Fruit fly (Drosophila melanogaster) whole organism, prepupa: ENCODE measurements around the gene CG17801.

Experiments used
- CG10631 ChIP-seq: fragments of 200-800 bp; sonication (Bioruptor generic); optimal IDR thresholded peaks from 2 replicates; lab custom pipeline; 2016; ENCODE audit warnings: missing biosample characterization, missing genetic modification characterization
- CG10669 ChIP-seq: fragments of 200-800 bp; sonication (Bioruptor generic); optimal IDR thresholded peaks from 3 replicates; lab custom pipeline; 2018; ENCODE audit warnings: missing biosample characterization, mild to moderate bottlenecking, missing genetic modification characterization, moderate library complexity
- CG11762 ChIP-seq: fragments of 200-800 bp; sonication (Bioruptor generic); optimal IDR thresholded peaks from 3 replicates; lab custom pipeline; 2016; ENCODE audit warnings: missing biosample characterization, missing genetic modification characterization; ENCODE audit not compliant: insufficient read depth
- CG11902 ChIP-seq: fragments of 200-800 bp; sonication (Bioruptor generic); optimal IDR thresholded peaks from 3 replicates; lab custom pipeline; 2016; ENCODE audit warnings: missing biosample characterization, missing genetic modification characterization
- CG15336 ChIP-seq: fragments of 200-800 bp; sonication (Bioruptor generic); IDR thresholded peaks from 2 replicates; pipeline ENCODE4 v1.3.6; 2022; ENCODE audit warnings: missing biosample characterization, missing genetic modification characterization
- CG1621 ChIP-seq: fragments of 200-800 bp; sonication (Bioruptor generic); optimal IDR thresholded peaks from 3 replicates; lab custom pipeline; 2018; ENCODE audit warnings: missing biosample characterization, mild to moderate bottlenecking, missing genetic modification characterization
- CG16779 ChIP-seq: fragments of 200-800 bp; sonication (Bioruptor generic); optimal IDR thresholded peaks from 3 replicates; lab custom pipeline; 2017; ENCODE audit warnings: missing biosample characterization, mild to moderate bottlenecking, missing genetic modification characterization
- CG3032 ChIP-seq: fragments of 200-800 bp; optimal IDR thresholded peaks from 2 replicates; lab custom pipeline; 2019; ENCODE audit warnings: missing biosample characterization, mild to moderate bottlenecking, missing genetic modification characterization, moderate library complexity
- CG31627 ChIP-seq: fragments of 200-800 bp; sonication (Bioruptor generic); optimal IDR thresholded peaks from 3 replicates; lab custom pipeline; 2016; ENCODE audit warnings: missing biosample characterization, missing genetic modification characterization
- CG32006 ChIP-seq: fragments of 200-800 bp; sonication (Bioruptor generic); optimal IDR thresholded peaks from 3 replicates; lab custom pipeline; 2017; ENCODE audit warnings: missing biosample characterization, mild to moderate bottlenecking, missing genetic modification characterization
- CG34406 ChIP-seq: fragments of 200-800 bp; sonication (Bioruptor generic); optimal IDR thresholded peaks from 3 replicates; lab custom pipeline; 2016; ENCODE audit warnings: missing biosample characterization, missing genetic modification characterization
- CG3919 ChIP-seq: fragments of 200-800 bp; sonication (Bioruptor generic); optimal IDR thresholded peaks from 3 replicates; lab custom pipeline; 2016; ENCODE audit warnings: missing biosample characterization, missing genetic modification characterization
- CG4318 ChIP-seq: fragments of 200-800 bp; sonication (Bioruptor generic); optimal IDR thresholded peaks from 3 replicates; lab custom pipeline; 2017; ENCODE audit warnings: missing biosample characterization, mild to moderate bottlenecking, missing genetic modification characterization
- CG6276 ChIP-seq: fragments of 200-800 bp; sonication (Bioruptor generic); optimal IDR thresholded peaks from 2 replicates; lab custom pipeline; 2017; ENCODE audit warnings: missing biosample characterization, mild to moderate bottlenecking, missing genetic modification characterization
- CG6792 ChIP-seq: fragments of 200-800 bp; sonication (Bioruptor generic); optimal IDR thresholded peaks from 3 replicates; lab custom pipeline; 2016; ENCODE audit warnings: missing biosample characterization, missing genetic modification characterization
- CG6808 ChIP-seq: fragments of 200-800 bp; sonication (Bioruptor generic); optimal IDR thresholded peaks from 3 replicates; lab custom pipeline; 2017; ENCODE audit warnings: missing biosample characterization, missing genetic modification characterization, mild to moderate bottlenecking, moderate library complexity, missing genetic modification reagents
- CG6854 ChIP-seq: fragments of 200-800 bp; sonication (Bioruptor generic); optimal IDR thresholded peaks from 2 replicates; lab custom pipeline; 2017; ENCODE audit warnings: missing biosample characterization, mild to moderate bottlenecking, missing genetic modification characterization
- CG8119 ChIP-seq: fragments of 200-800 bp; sonication (Bioruptor generic); IDR thresholded peaks from 3 replicates; pipeline ENCODE4 v1.3.6; 2022; ENCODE audit warnings: missing biosample characterization, missing genetic modification characterization
- CG8632 ChIP-seq: fragments of 200-800 bp; sonication (Bioruptor generic); optimal IDR thresholded peaks from 3 replicates; lab custom pipeline; 2016; ENCODE audit warnings: missing biosample characterization, missing genetic modification characterization
- CG9139 ChIP-seq: fragments of 200-800 bp; sonication (Bioruptor generic); optimal IDR thresholded peaks from 3 replicates; lab custom pipeline; 2017; ENCODE audit warnings: missing biosample characterization, mild to moderate bottlenecking, missing genetic modification characterization
- Eip75B ChIP-seq: fragments of 200-800 bp; sonication (Bioruptor generic); optimal IDR thresholded peaks from 3 replicates; lab custom pipeline; 2016; ENCODE audit warnings: missing biosample characterization, missing genetic modification characterization
- Eip78C ChIP-seq: fragments of 200-800 bp; sonication (Bioruptor generic); peaks from one replicate; lab custom pipeline; 2016; ENCODE audit warnings: missing biosample characterization, missing genetic modification characterization
- Eip93F ChIP-seq: fragments of 200-800 bp; sonication (Bioruptor generic); optimal IDR thresholded peaks from 2 replicates; lab custom pipeline; 2016; ENCODE audit warnings: missing biosample characterization, mild to moderate bottlenecking, missing genetic modification characterization
- Ets96B ChIP-seq: fragments of 200-800 bp; optimal IDR thresholded peaks from 2 replicates; lab custom pipeline; 2019; ENCODE audit warnings: missing biosample characterization, mild to moderate bottlenecking, missing genetic modification characterization, moderate library complexity
- Gug ChIP-seq: fragments of 200-800 bp; sonication (Bioruptor generic); IDR thresholded peaks from 2 replicates; pipeline ENCODE4 v1.3.6; 2022; ENCODE audit warnings: missing biosample characterization, missing genetic modification characterization
- Hr39 ChIP-seq: fragments of 200-800 bp; sonication (Bioruptor generic); optimal IDR thresholded peaks from 2 replicates; lab custom pipeline; 2016; ENCODE audit warnings: missing biosample characterization, missing genetic modification characterization
- Hr4 ChIP-seq: fragments of 200-800 bp; sonication (Bioruptor generic); optimal IDR thresholded peaks from 3 replicates; lab custom pipeline; 2016; ENCODE audit warnings: missing biosample characterization, missing genetic modification characterization
- Lpt ChIP-seq: fragments of 200-800 bp; sonication (Bioruptor generic); optimal IDR thresholded peaks from 3 replicates; lab custom pipeline; 2016; ENCODE audit warnings: missing biosample characterization, missing genetic modification characterization
- Met ChIP-seq: fragments of 200-800 bp; sonication (Bioruptor generic); optimal IDR thresholded peaks from 3 replicates; lab custom pipeline; 2016; ENCODE audit warnings: missing biosample characterization, missing genetic modification characterization
- OdsH ChIP-seq: fragments of 200-800 bp; sonication (Bioruptor generic); optimal IDR thresholded peaks from 3 replicates; lab custom pipeline; 2016; ENCODE audit warnings: missing biosample characterization, missing genetic modification characterization
- Sox102F ChIP-seq: fragments of 200-800 bp; sonication (Bioruptor generic); optimal IDR thresholded peaks from 2 replicates; lab custom pipeline; 2016; ENCODE audit warnings: missing biosample characterization, mild to moderate bottlenecking, missing genetic modification characterization
- Sox14 ChIP-seq: fragments of 200-800 bp; sonication (Bioruptor generic); optimal IDR thresholded peaks from 3 replicates; lab custom pipeline; 2016; ENCODE audit warnings: missing biosample characterization, missing genetic modification characterization
- Sox15 ChIP-seq: fragments of 200-800 bp; sonication (Bioruptor generic); optimal IDR thresholded peaks from 3 replicates; lab custom pipeline; 2016; ENCODE audit warnings: missing biosample characterization, missing genetic modification characterization
- achi ChIP-seq: fragments of 200-800 bp; sonication (Bioruptor generic); optimal IDR thresholded peaks from 3 replicates; lab custom pipeline; 2016; ENCODE audit warnings: missing biosample characterization, missing genetic modification characterization
- cyc ChIP-seq: fragments of 200-800 bp; sonication (Bioruptor generic); optimal IDR thresholded peaks from 3 replicates; lab custom pipeline; 2016; ENCODE audit warnings: missing biosample characterization, missing genetic modification characterization
- dac ChIP-seq: fragments of 200-800 bp; sonication (Bioruptor generic); optimal IDR thresholded peaks from 2 replicates; lab custom pipeline; 2017; ENCODE audit warnings: missing biosample characterization, mild to moderate bottlenecking, missing genetic modification characterization
- dsx ChIP-seq: fragments of 200-800 bp; optimal IDR thresholded peaks from 3 replicates; lab custom pipeline; 2019; ENCODE audit warnings: missing biosample characterization, mild to moderate bottlenecking, missing genetic modification characterization, moderate library complexity; ENCODE audit not compliant: poor library complexity, severe bottlenecking
- eg ChIP-seq: fragments of 200-800 bp; sonication (Bioruptor generic); IDR thresholded peaks from 3 replicates; pipeline ENCODE4 v1.3.6; 2022; ENCODE audit warnings: missing biosample characterization, missing genetic modification characterization
- esn ChIP-seq: fragments of 200-800 bp; sonication (Bioruptor generic); optimal IDR thresholded peaks from 2 replicates; lab custom pipeline; 2016; ENCODE audit warnings: missing biosample characterization, mild to moderate bottlenecking, missing genetic modification characterization, moderate library complexity
- fd59A ChIP-seq: fragments of 200-800 bp; sonication (Bioruptor generic); optimal IDR thresholded peaks from 2 replicates; lab custom pipeline; 2017; ENCODE audit warnings: missing biosample characterization, mild to moderate bottlenecking, missing genetic modification characterization, missing genetic modification reagents
- fd85E ChIP-seq: fragments of 200-800 bp; sonication (Bioruptor generic); optimal IDR thresholded peaks from 3 replicates; lab custom pipeline; 2016; ENCODE audit warnings: missing biosample characterization, missing genetic modification characterization
- fkh ChIP-seq: fragments of 200-800 bp; sonication (Bioruptor generic); optimal IDR thresholded peaks from 3 replicates; lab custom pipeline; 2017; ENCODE audit warnings: missing biosample characterization, mild to moderate bottlenecking, missing genetic modification characterization, moderate library complexity
- net ChIP-seq: fragments of 200-800 bp; sonication (Bioruptor generic); optimal IDR thresholded peaks from 3 replicates; lab custom pipeline; 2016; ENCODE audit warnings: missing biosample characterization, missing genetic modification characterization
- pdm3 ChIP-seq: fragments of 200-800 bp; sonication (Bioruptor generic); optimal IDR thresholded peaks from 3 replicates; lab custom pipeline; 2016; ENCODE audit warnings: missing biosample characterization, missing genetic modification characterization
- salr ChIP-seq, 2 experiments: fragments of 200-800 bp; sonication (Bioruptor generic); optimal IDR thresholded peaks; 3 replicates each; lab custom pipeline; 2016 to 2018; ENCODE audit warnings: missing biosample characterization in 2 of 2, missing genetic modification characterization in 2 of 2, mild to moderate bottlenecking in 1 of 2
- spab ChIP-seq: fragments of 200-800 bp; sonication (Bioruptor generic); optimal IDR thresholded peaks from 2 replicates; lab custom pipeline; 2017; ENCODE audit warnings: missing biosample characterization, mild to moderate bottlenecking, missing genetic modification characterization, missing genetic modification reagents
- ss ChIP-seq, 2 experiments: fragments of 200-800 bp; sonication (Bioruptor generic); optimal IDR thresholded peaks; 2 replicates in 1 of 2; 3 replicates in 1 of 2; lab custom pipeline; 2017 to 2018; ENCODE audit warnings: mild to moderate bottlenecking in 2 of 2, missing biosample characterization in 2 of 2, missing genetic modification characterization in 2 of 2, moderate library complexity in 1 of 2
- svp ChIP-seq: fragments of 200-800 bp; sonication (Bioruptor generic); peaks from one replicate; lab custom pipeline; 2016; ENCODE audit warnings: missing biosample characterization, missing genetic modification characterization

CG17801 gene

DNA sequence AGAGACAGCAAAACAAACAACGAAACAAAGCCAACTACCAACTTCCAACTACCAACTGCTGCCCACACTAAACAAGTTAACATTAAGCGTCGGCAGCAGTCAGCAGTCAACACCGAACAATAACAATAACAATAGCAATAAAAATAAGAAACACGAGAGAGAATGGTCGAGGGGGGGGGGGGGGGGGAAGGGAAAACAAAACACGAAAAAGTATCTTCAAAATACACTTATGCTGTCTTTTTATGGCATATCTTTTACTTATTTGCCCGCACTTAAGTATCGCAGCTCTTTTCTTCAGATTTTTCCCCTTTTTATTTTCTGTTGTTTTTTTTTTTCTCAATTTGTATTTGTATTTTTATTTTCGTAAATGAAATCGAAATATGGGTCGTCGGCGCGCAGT, 13.6 kb downstream of the CG17801 start:
- TF ChIP-seq CG9139 (GFP tag; lab: Kevin White, UChicago) = no peak
- TF ChIP-seq CG15336 (GFP tag; lab: Robert Waterston, UW) = no peak
- TF ChIP-seq OdsH (GFP tag; lab: Kevin White, UChicago) = no peak
- TF ChIP-seq CG10669 (GFP tag; lab: Kevin White, UChicago) = no peak
- TF ChIP-seq Sox15 (GFP tag; lab: Kevin White, UChicago) = no peak
- no peak for TF ChIP-seq Gug (GFP tag; lab: Robert Waterston, UW)
- no peak for TF ChIP-seq CG11902 (GFP tag; lab: Kevin White, UChicago)
- TF ChIP-seq Hr39 (GFP tag; lab: Kevin White, UChicago) = no peak
- no peak for TF ChIP-seq dsx (GFP tag; lab: Kevin White, UChicago)
- no peak for TF ChIP-seq CG6854 (GFP tag; lab: Kevin White, UChicago)
- TF ChIP-seq Sox14 = no peak
- TF ChIP-seq Eip93F (GFP tag; lab: Kevin White, UChicago) = no peak
- TF ChIP-seq CG8119 (GFP tag; lab: Robert Waterston, UW) = no peak
- TF ChIP-seq ss (GFP tag; optimal IDR thresholded peaks at IDR 0.05; lab: Kevin White, UChicago) = no peak
- no peak for TF ChIP-seq dac (GFP tag; lab: Kevin White, UChicago)
- TF ChIP-seq salr (GFP tag; optimal IDR thresholded peaks at IDR 0.05; lab: Kevin White, UChicago) = no peak
- no peak for TF ChIP-seq Eip75B (GFP tag; lab: Kevin White, UChicago)
- TF ChIP-seq achi (GFP tag; lab: Kevin White, UChicago) = no peak
- TF ChIP-seq Lpt (GFP tag; lab: Kevin White, UChicago) = no peak

DNA sequence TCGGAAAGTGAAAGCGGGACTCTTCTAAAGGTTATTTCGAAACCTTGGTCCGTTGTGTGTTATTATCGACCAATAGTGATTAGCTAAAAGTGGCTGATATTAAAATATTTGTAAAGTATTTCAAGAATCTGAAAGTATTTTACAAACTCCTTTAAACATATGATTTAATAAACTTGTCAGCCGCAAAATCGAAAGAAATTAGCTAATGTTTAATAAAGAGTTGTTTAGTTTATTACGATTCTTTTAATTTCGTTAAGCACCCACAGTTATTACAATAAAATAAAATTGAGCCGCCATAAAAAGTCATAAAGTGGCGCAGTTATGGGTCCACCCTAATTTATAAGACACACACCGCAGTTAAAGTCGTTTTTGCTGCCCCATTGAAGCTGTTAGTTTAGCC, 16.9 kb downstream of the CG17801 start:
- TF ChIP-seq CG11762 (GFP tag; lab: Kevin White, UChicago) = no peak
- peak; percentile 58 for TF ChIP-seq CG32006
- no peak for TF ChIP-seq fkh (GFP tag; lab: Kevin White, UChicago)
- TF ChIP-seq ss (GFP tag; optimal IDR thresholded peaks at IDR 0.05; lab: Kevin White, UChicago) = no peak
- peak; percentile 47 for TF ChIP-seq Hr4
- no peak for TF ChIP-seq Sox102F
- peak; percentile 8 for TF ChIP-seq CG10631 (GFP tag; lab: Kevin White, UChicago)
- no peak for TF ChIP-seq Sox15 (GFP tag; lab: Kevin White, UChicago)
- TF ChIP-seq CG8119 (GFP tag; lab: Robert Waterston, UW) = no peak
- no peak for TF ChIP-seq CG31627 (GFP tag; lab: Kevin White, UChicago)
- no peak for TF ChIP-seq CG3919 (GFP tag; lab: Kevin White, UChicago)
- no peak for TF ChIP-seq spab
- no peak for TF ChIP-seq CG10669 (GFP tag; lab: Kevin White, UChicago)
- peak; percentile 4 for TF ChIP-seq Met
- TF ChIP-seq CG1621 (tag; lab: Kevin White, UChicago) = no peak
- peak; percentile 33; the same call in 1 of the 2 replicates for TF ChIP-seq CG15336 (GFP tag; lab: Robert Waterston, UW)
- 0 out of 3 replicates have a peak, but pooled peaks have one; percentile 12 for TF ChIP-seq eg (GFP tag; lab: Robert Waterston, UW)
- no peak for TF ChIP-seq pdm3 (GFP tag; lab: Kevin White, UChicago)
- no peak for TF ChIP-seq fd85E (GFP tag; lab: Kevin White, UChicago)
- no peak for TF ChIP-seq Lpt (GFP tag; lab: Kevin White, UChicago)
- TF ChIP-seq CG34406 (GFP tag; lab: Kevin White, UChicago) = no peak
- TF ChIP-seq svp (GFP tag; lab: Kevin White, UChicago) = peak; percentile 74
- no peak for TF ChIP-seq CG6792 (GFP tag; lab: Kevin White, UChicago)
- no peak for TF ChIP-seq fd59A
- no peak for TF ChIP-seq net (GFP tag; lab: Kevin White, UChicago)
- TF ChIP-seq Ets96B (tag; lab: Kevin White, UChicago) = no peak
- TF ChIP-seq Eip78C = peak; percentile 67
- no peak for TF ChIP-seq cyc (GFP tag; lab: Kevin White, UChicago)
- TF ChIP-seq esn = no peak
- TF ChIP-seq CG6808 = no peak
- TF ChIP-seq CG6854 (GFP tag; lab: Kevin White, UChicago) = no peak
- TF ChIP-seq CG4318 (GFP tag; lab: Kevin White, UChicago) = peak; percentile 4
- TF ChIP-seq CG3032 (tag; lab: Kevin White, UChicago) = no peak
- TF ChIP-seq Gug (GFP tag; lab: Robert Waterston, UW) = no peak
- peak in 1 of 2 experiments; percentile 22 for TF ChIP-seq salr (GFP tag; optimal IDR thresholded peaks at IDR 0.05; lab: Kevin White, UChicago)
- TF ChIP-seq OdsH (GFP tag; lab: Kevin White, UChicago) = no peak
- no peak for TF ChIP-seq CG16779 (tag; lab: Kevin White, UChicago)
- no peak for TF ChIP-seq CG8632 (GFP tag; lab: Kevin White, UChicago)
- peak; percentile 3 for TF ChIP-seq achi (GFP tag; lab: Kevin White, UChicago)
- TF ChIP-seq CG6276 (GFP tag; lab: Kevin White, UChicago) = peak; percentile 30
